Worm (Caenorhabditis elegans): ENCODE data around the gene aat-1.

DNA sequence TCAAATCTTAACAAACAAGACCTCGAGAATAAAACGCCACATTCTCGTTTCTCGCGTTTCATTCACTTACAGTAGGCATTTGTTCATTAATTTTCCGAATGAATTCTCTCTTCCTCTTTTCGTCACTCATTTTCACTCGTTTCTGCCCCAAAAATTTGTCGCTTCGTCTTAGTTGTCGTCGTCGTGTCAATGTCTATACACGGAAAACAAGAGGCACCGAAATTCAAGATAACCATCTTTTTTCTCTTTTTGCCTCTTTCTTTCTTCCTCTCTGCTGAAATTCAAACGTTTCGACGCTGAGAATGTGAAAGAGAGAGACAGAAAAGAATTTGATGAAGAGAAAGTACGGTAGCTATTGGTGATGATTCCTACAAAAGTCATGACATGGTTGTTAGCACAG is 16.5 kb upstream of the aat-1 start:
- TF ChIP-seq nhr-11 (tag; optimal IDR thresholded peaks at IDR 0.05) (no peak), lin-39 (tag; optimal IDR thresholded peaks at IDR 0.05) (no peak), egl-27 (tag; optimal IDR thresholded peaks at IDR 0.05) (no peak), nhr-10 (tag; optimal IDR thresholded peaks at IDR 0.05) (no peak), ama-1 (optimal IDR thresholded peaks at IDR 0.05) (no peak), pqm-1 (tag; optimal IDR thresholded peaks at IDR 0.05) (no peak), nhr-25 (tag; optimal IDR thresholded peaks at IDR 0.05; ENCODE audit: borderline replicate concordance, insufficient read depth) (no peak), dmd-9 (GFP tag; IDR thresholded peaks at IDR 0.05) (no peak), arid-1 (GFP tag; conservative IDR thresholded peaks at IDR 0.05) (no peak)
